Fruit fly (Drosophila melanogaster) whole organism, embryonic: Measurements from ENCODE around the gene CG32971.

Experiments
- ATbp ChIP-seq: fragments of 200-800 bp; sonication (Bioruptor generic); optimal IDR thresholded peaks from 2 replicates; lab custom pipeline; 2017; ENCODE audit warnings: missing biosample characterization, mild to moderate bottlenecking, missing genetic modification characterization, missing genetic modification reagents
- CG10366 ChIP-seq: fragments of 200-800 bp; sonication (Bioruptor generic); IDR thresholded peaks from 2 replicates; pipeline ENCODE4 v1.3.6; 2022; ENCODE audit warnings: missing biosample characterization, missing genetic modification characterization
- CG11093 ChIP-seq: fragments of 200-800 bp; sonication (Bioruptor generic); IDR thresholded peaks from 3 replicates; pipeline ENCODE4 v1.3.6; 2022; ENCODE audit warnings: missing biosample characterization, missing genetic modification characterization
- CG11504 ChIP-seq: fragments of 200-800 bp; sonication (Bioruptor generic); optimal IDR thresholded peaks from 3 replicates; lab custom pipeline; 2019; ENCODE audit warnings: missing biosample characterization, mild to moderate bottlenecking, missing genetic modification characterization, moderate library complexity
- CG14014 ChIP-seq: fragments of 200-800 bp; sonication (Bioruptor generic); IDR thresholded peaks from 2 replicates; pipeline ENCODE4 v1.3.6; 2022; ENCODE audit warnings: missing biosample characterization, missing genetic modification characterization
- CG17361 ChIP-seq: fragments of 200-800 bp; sonication (Bioruptor generic); IDR thresholded peaks from 3 replicates; pipeline ENCODE4 v1.3.6; 2022; ENCODE audit warnings: missing biosample characterization, missing genetic modification characterization
- CG17568 ChIP-seq: fragments of 200-800 bp; sonication (Bioruptor generic); optimal IDR thresholded peaks from 2 replicates; lab custom pipeline; 2018; ENCODE audit warnings: missing biosample characterization, mild to moderate bottlenecking, missing genetic modification characterization, moderate library complexity
- CG1832 ChIP-seq: fragments of 200-800 bp; sonication (Bioruptor generic); optimal IDR thresholded peaks from 2 replicates; lab custom pipeline; 2017; ENCODE audit warnings: missing biosample characterization, mild to moderate bottlenecking, missing genetic modification characterization, inconsistent platforms
- CG2129 ChIP-seq: fragments of 200-800 bp; sonication (Bioruptor generic); IDR thresholded peaks from 2 replicates; pipeline ENCODE4 v1.3.6; 2022; ENCODE audit warnings: missing biosample characterization, missing genetic modification characterization; ENCODE audit not compliant: partially characterized antibody
- CG30403 ChIP-seq: fragments of 200-800 bp; sonication (Bioruptor generic); optimal IDR thresholded peaks from 3 replicates; lab custom pipeline; 2016; ENCODE audit warnings: missing biosample characterization, missing genetic modification characterization
- CG3163 ChIP-seq: fragments of 200-800 bp; sonication (Bioruptor generic); optimal IDR thresholded peaks from 3 replicates; lab custom pipeline; 2016; ENCODE audit warnings: missing biosample characterization, missing genetic modification characterization
- CG33557 ChIP-seq: fragments of 200-800 bp; sonication (Bioruptor generic); optimal IDR thresholded peaks from 2 replicates; lab custom pipeline; 2019; ENCODE audit warnings: missing biosample characterization, mild to moderate bottlenecking, missing genetic modification characterization, moderate library complexity
- CG43689 ChIP-seq: fragments of 200-800 bp; sonication (Bioruptor generic); IDR thresholded peaks from 2 replicates; pipeline ENCODE4 v1.3.6; 2022; ENCODE audit warnings: missing biosample characterization, missing genetic modification characterization
- CG4424 ChIP-seq: fragments of 200-800 bp; sonication (Bioruptor generic); optimal IDR thresholded peaks from 3 replicates; lab custom pipeline; 2016; ENCODE audit warnings: missing biosample characterization, missing genetic modification characterization
- CG4820 ChIP-seq: fragments of 200-800 bp; sonication (Bioruptor generic); optimal IDR thresholded peaks from 3 replicates; lab custom pipeline; 2016; ENCODE audit warnings: missing biosample characterization, missing genetic modification characterization
- CG7357 ChIP-seq: fragments of 200-800 bp; sonication (Bioruptor generic); IDR thresholded peaks from 3 replicates; pipeline ENCODE4 v1.3.6; 2022; ENCODE audit warnings: missing biosample characterization, missing genetic modification characterization
- CG9609 ChIP-seq: fragments of 200-800 bp; sonication (Bioruptor generic); optimal IDR thresholded peaks from 3 replicates; lab custom pipeline; 2016; ENCODE audit warnings: missing biosample characterization, missing genetic modification characterization
- CHES-1-like ChIP-seq: fragments of 200-800 bp; sonication (Bioruptor generic); optimal IDR thresholded peaks from 2 replicates; lab custom pipeline; 2016; ENCODE audit warnings: missing biosample characterization, missing genetic modification characterization
- CkIIα-i1 ChIP-seq: fragments of 200-800 bp; sonication (Bioruptor generic); IDR thresholded peaks from 2 replicates; pipeline ENCODE4 v1.3.6; 2022; ENCODE audit warnings: missing biosample characterization, missing genetic modification characterization
- Dbx ChIP-seq: fragments of 200-800 bp; sonication (Bioruptor generic); IDR thresholded peaks from 3 replicates; pipeline ENCODE4 v1.3.6; 2022; ENCODE audit warnings: missing biosample characterization, missing genetic modification characterization
- Dip2 ChIP-seq: fragments of 200-800 bp; sonication (Bioruptor generic); IDR thresholded peaks from 2 replicates; pipeline ENCODE4 v1.3.6; 2022; ENCODE audit warnings: missing biosample characterization, missing genetic modification characterization
- Dip3 ChIP-seq: fragments of 200-800 bp; sonication (Bioruptor generic); optimal IDR thresholded peaks from 3 replicates; lab custom pipeline; 2016; ENCODE audit warnings: missing biosample characterization, missing genetic modification characterization
- E2f2 ChIP-seq: fragments of 200-800 bp; sonication (Bioruptor generic); IDR thresholded peaks from 2 replicates; pipeline ENCODE4 v1.3.6; 2022; ENCODE audit warnings: missing biosample characterization, missing genetic modification characterization
- Fer3 ChIP-seq: fragments of 200-800 bp; sonication (Bioruptor generic); optimal IDR thresholded peaks from 2 replicates; lab custom pipeline; 2018; ENCODE audit warnings: missing biosample characterization, mild to moderate bottlenecking, missing genetic modification characterization, moderate library complexity
- H2.0 ChIP-seq: fragments of 200-800 bp; sonication (Bioruptor generic); IDR thresholded peaks from 2 replicates; pipeline ENCODE4 v1.3.6; 2022; ENCODE audit warnings: missing biosample characterization, missing genetic modification characterization
- HHEX ChIP-seq: fragments of 200-800 bp; sonication (Bioruptor generic); optimal IDR thresholded peaks from 3 replicates; lab custom pipeline; 2017; ENCODE audit warnings: missing biosample characterization, mild to moderate bottlenecking, missing genetic modification characterization, missing genetic modification reagents
- HLHmδ ChIP-seq: fragments of 200-800 bp; sonication (Bioruptor generic); optimal IDR thresholded peaks from 2 replicates; lab custom pipeline; 2018; ENCODE audit warnings: missing biosample characterization, mild to moderate bottlenecking, missing genetic modification characterization, moderate library complexity
- Hmr ChIP-seq: fragments of 200-800 bp; sonication (Bioruptor generic); optimal IDR thresholded peaks from 3 replicates; lab custom pipeline; 2017; ENCODE audit warnings: mild to moderate bottlenecking, missing biosample characterization, missing genetic modification reagents, missing genetic modification characterization
- Oaz ChIP-seq: fragments of 200-800 bp; sonication (Bioruptor generic); IDR thresholded peaks from 2 replicates; pipeline ENCODE4 v1.3.6; 2022; ENCODE audit warnings: missing biosample characterization, missing genetic modification characterization
- Side ChIP-seq: fragments of 200-800 bp; sonication (Bioruptor generic); optimal IDR thresholded peaks from 2 replicates; lab custom pipeline; 2016; ENCODE audit warnings: missing biosample characterization, missing genetic modification characterization
- al ChIP-seq: fragments of 200-800 bp; sonication (Bioruptor generic); IDR thresholded peaks from 2 replicates; pipeline ENCODE4 v1.3.6; 2022; ENCODE audit warnings: missing biosample characterization, missing genetic modification characterization
- ash1 ChIP-seq: fragments of 200-800 bp; sonication (Bioruptor generic); optimal IDR thresholded peaks from 2 replicates; lab custom pipeline; 2018; ENCODE audit warnings: missing biosample characterization, mild to moderate bottlenecking, missing genetic modification characterization
- corto ChIP-seq: fragments of 200-800 bp; sonication (Bioruptor generic); optimal IDR thresholded peaks from 2 replicates; lab custom pipeline; 2016; ENCODE audit warnings: missing biosample characterization, mild to moderate bottlenecking, missing genetic modification characterization, moderate library complexity
- da ChIP-seq: fragments of 200-800 bp; sonication (Bioruptor generic); optimal IDR thresholded peaks from 2 replicates; lab custom pipeline; 2016; ENCODE audit warnings: missing biosample characterization, missing genetic modification characterization
- dmrt11E ChIP-seq: fragments of 200-800 bp; sonication (Bioruptor generic); optimal IDR thresholded peaks from 3 replicates; lab custom pipeline; 2018; ENCODE audit warnings: missing biosample characterization, mild to moderate bottlenecking, missing genetic modification characterization, moderate library complexity
- exex ChIP-seq: fragments of 200-800 bp; sonication (Bioruptor generic); optimal IDR thresholded peaks from 4 replicates; lab custom pipeline; 2018; ENCODE audit warnings: missing biosample characterization, mild to moderate bottlenecking, missing genetic modification characterization, moderate library complexity
- fd3F ChIP-seq: fragments of 200-800 bp; sonication (Bioruptor generic); optimal IDR thresholded peaks from 2 replicates; lab custom pipeline; 2018; ENCODE audit warnings: missing biosample characterization, mild to moderate bottlenecking, missing genetic modification characterization, moderate library complexity
- ftz-f1 ChIP-seq: fragments of 200-800 bp; sonication (Bioruptor generic); optimal IDR thresholded peaks from 2 replicates; lab custom pipeline; 2016; ENCODE audit warnings: missing biosample characterization, missing genetic modification characterization
- gce ChIP-seq: fragments of 200-800 bp; sonication (Bioruptor generic); IDR thresholded peaks from 3 replicates; pipeline ENCODE4 v1.3.6; 2022; ENCODE audit warnings: missing biosample characterization, missing genetic modification characterization
- gcm ChIP-seq: fragments of 200-800 bp; sonication (Bioruptor generic); optimal IDR thresholded peaks from 2 replicates; lab custom pipeline; 2019; ENCODE audit warnings: missing biosample characterization, mild to moderate bottlenecking, missing genetic modification characterization, moderate library complexity
- gro ChIP-seq: fragments of 200-800 bp; sonication (Bioruptor generic); optimal IDR thresholded peaks from 2 replicates; lab custom pipeline; 2016; ENCODE audit warnings: missing biosample characterization, missing genetic modification characterization
- ham ChIP-seq: fragments of 200-800 bp; sonication (Bioruptor generic); IDR thresholded peaks from 2 replicates; pipeline ENCODE4 v1.3.6; 2022; ENCODE audit warnings: missing biosample characterization, missing genetic modification characterization
- hb ChIP-seq: fragments of 200-800 bp; sonication (Bioruptor generic); IDR thresholded peaks from 3 replicates; pipeline ENCODE4 v1.3.6; 2022; ENCODE audit warnings: missing biosample characterization, missing genetic modification characterization; ENCODE audit not compliant: partially characterized antibody
- pita ChIP-seq: fragments of 200-800 bp; sonication (Bioruptor generic); optimal IDR thresholded peaks from 2 replicates; lab custom pipeline; 2017; ENCODE audit warnings: missing biosample characterization, mild to moderate bottlenecking, missing genetic modification characterization
- pum ChIP-seq: fragments of 200-800 bp; sonication (Bioruptor generic); optimal IDR thresholded peaks from 2 replicates; lab custom pipeline; 2016; ENCODE audit warnings: missing biosample characterization, missing genetic modification characterization
- rib ChIP-seq: fragments of 200-800 bp; sonication (Bioruptor generic); IDR thresholded peaks from 2 replicates; pipeline ENCODE4 v1.3.6; 2022; ENCODE audit warnings: missing biosample characterization, missing genetic modification characterization
- run ChIP-seq: fragments of 200-800 bp; sonication (Bioruptor generic); optimal IDR thresholded peaks from 3 replicates; lab custom pipeline; 2018; ENCODE audit warnings: missing biosample characterization, mild to moderate bottlenecking, missing genetic modification characterization
- slbo ChIP-seq: fragments of 200-800 bp; sonication (Bioruptor generic); IDR thresholded peaks from 2 replicates; pipeline ENCODE4 v1.3.6; 2022; ENCODE audit warnings: missing biosample characterization, missing genetic modification characterization
- stwl ChIP-seq: fragments of 200-800 bp; sonication (Bioruptor generic); optimal IDR thresholded peaks from 3 replicates; lab custom pipeline; 2018; ENCODE audit warnings: missing biosample characterization, mild to moderate bottlenecking, missing genetic modification characterization, moderate library complexity
- trh ChIP-seq: fragments of 200-800 bp; sonication (Bioruptor generic); optimal IDR thresholded peaks from 2 replicates; lab custom pipeline; 2016; ENCODE audit warnings: missing biosample characterization, missing genetic modification characterization
- tx ChIP-seq: fragments of 200-800 bp; sonication (Bioruptor generic); optimal IDR thresholded peaks from 2 replicates; lab custom pipeline; 2016; ENCODE audit warnings: missing biosample characterization, missing genetic modification characterization
- wdn ChIP-seq: fragments of 200-800 bp; sonication (Bioruptor generic); IDR thresholded peaks from 2 replicates; pipeline ENCODE4 v1.3.6; 2022; ENCODE audit warnings: missing biosample characterization, missing genetic modification characterization

CG32971 gene

dm6 chr2L:14234627-14235308 is 39.9 kb upstream of the CG32971 start (continued):
- no peak for TF ChIP-seq Oaz (GFP tag; lab: Robert Waterston, UW)
- TF ChIP-seq stwl, result no peak
- no peak for TF ChIP-seq hb
- TF ChIP-seq CG4820, result no peak
- TF ChIP-seq pum (GFP tag; lab: Kevin White, UChicago), result no peak
- no peak for TF ChIP-seq Hmr (GFP tag; lab: Kevin White, UChicago)
- TF ChIP-seq CG14014, result no peak
- no peak for TF ChIP-seq slbo (GFP tag; lab: Robert Waterston, UW)
- TF ChIP-seq CG17568 (GFP tag; lab: Kevin White, UChicago), result no peak
- TF ChIP-seq E2f2 (GFP tag; lab: Robert Waterston, UW), result no peak
- TF ChIP-seq CG11504 (tag; lab: Kevin White, UChicago), result no peak
- TF ChIP-seq CHES-1-like (GFP tag; lab: Kevin White, UChicago), result no peak
- TF ChIP-seq CG10366 (GFP tag; lab: Robert Waterston, UW), result no peak; the same call in 1 of the 2 replicates
- no peak for TF ChIP-seq da
- no peak for TF ChIP-seq H2.0 (GFP tag; lab: Robert Waterston, UW)
- no peak for TF ChIP-seq CG2129 (GFP tag; lab: Robert Waterston, UW)
- TF ChIP-seq gro (GFP tag; lab: Kevin White, UChicago), result no peak
- TF ChIP-seq tx, result no peak
- no peak for TF ChIP-seq gce (GFP tag; lab: Robert Waterston, UW)
- no peak for TF ChIP-seq HHEX (GFP tag; lab: Kevin White, UChicago)
- no peak for TF ChIP-seq Dbx (GFP tag; lab: Robert Waterston, UW)
- no peak for TF ChIP-seq wdn (GFP tag; lab: Robert Waterston, UW)
- no peak for TF ChIP-seq ash1
- no peak for TF ChIP-seq rib (GFP tag; lab: Robert Waterston, UW)
- no peak for TF ChIP-seq CG1832 (GFP tag; lab: Kevin White, UChicago)
- TF ChIP-seq CG11093 (GFP tag; lab: Robert Waterston, UW), result no peak
- TF ChIP-seq CG4424 (GFP tag; lab: Kevin White, UChicago), result no peak
- peak; percentile 15 for TF ChIP-seq CG33557
- TF ChIP-seq run (tag; lab: Kevin White, UChicago), result no peak
- no peak for TF ChIP-seq ham (GFP tag; lab: Robert Waterston, UW)
- TF ChIP-seq Dip3 (GFP tag; lab: Kevin White, UChicago), result no peak
- TF ChIP-seq gcm, result no peak
- no peak for TF ChIP-seq ftz-f1 (GFP tag; lab: Kevin White, UChicago)
- no peak for TF ChIP-seq exex
- no peak for TF ChIP-seq Fer3 (tag; lab: Kevin White, UChicago)
- no peak for TF ChIP-seq CG43689 (GFP tag; lab: Robert Waterston, UW)
- no peak for TF ChIP-seq CkIIα-i1 (GFP tag; lab: Robert Waterston, UW)
- TF ChIP-seq CG7357, result no peak
- peak; percentile 74 for TF ChIP-seq dmrt11E (tag; lab: Kevin White, UChicago)
- no peak for TF ChIP-seq corto (GFP tag; lab: Kevin White, UChicago)
- TF ChIP-seq CG17361, result no peak
- TF ChIP-seq CG9609 (GFP tag; lab: Kevin White, UChicago), result no peak
- TF ChIP-seq HLHmδ (GFP tag; lab: Kevin White, UChicago), result no peak
- TF ChIP-seq pita (GFP tag; lab: Kevin White, UChicago), result no peak
- TF ChIP-seq al (GFP tag; lab: Robert Waterston, UW), result no peak
- no peak for TF ChIP-seq Side (GFP tag; lab: Kevin White, UChicago)
- TF ChIP-seq ATbp (GFP tag; lab: Kevin White, UChicago), result peak; percentile 38
- TF ChIP-seq CG3163 (GFP tag; lab: Kevin White, UChicago), result no peak
- TF ChIP-seq Dip2 (GFP tag; lab: Robert Waterston, UW), result no peak
- no peak for TF ChIP-seq trh (GFP tag; lab: Kevin White, UChicago)
- no peak for TF ChIP-seq fd3F (GFP tag; lab: Kevin White, UChicago)
- no peak for TF ChIP-seq CG30403 (GFP tag; lab: Kevin White, UChicago)
